Worm (Caenorhabditis elegans): Measurements from ENCODE around the gene T04G9.7.

T04G9.7 gene

DNA sequence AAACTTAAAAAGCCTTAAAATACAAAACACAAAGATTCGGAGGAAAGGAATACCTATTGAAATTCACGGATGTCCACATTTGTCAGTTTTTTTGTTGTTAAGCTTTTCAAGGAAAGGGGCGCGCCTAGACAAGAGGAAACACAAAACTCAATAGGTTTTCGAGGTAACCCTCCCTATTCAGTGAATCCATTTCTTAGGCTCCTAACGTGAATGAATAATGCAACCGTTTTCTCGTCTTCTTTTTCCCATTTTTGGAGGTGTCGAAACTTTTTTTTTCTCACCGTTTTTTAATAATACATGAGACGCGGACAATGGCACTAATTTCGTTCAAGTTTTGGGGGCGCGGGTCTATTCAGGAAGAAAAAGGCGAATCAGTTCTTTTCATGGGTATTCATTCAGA lies 33.6 kb upstream of the T04G9.7 start:
- TF ChIP-seq pax-1 (tag; optimal IDR thresholded peaks at IDR 0.05) (no peak), ceh-31 (tag; optimal IDR thresholded peaks at IDR 0.05) (peak; percentile 51)

- TF ChIP-seq madf-2 (tag; optimal IDR thresholded peaks at IDR 0.05), result no peak
- no peak for TF ChIP-seq odd-2 (tag; optimal IDR thresholded peaks at IDR 0.05)
- no peak for TF ChIP-seq sox-4 (tag; optimal IDR thresholded peaks at IDR 0.05)
Observed at ce11 chrX:748319-748718, 22.3 kb upstream of the T04G9.7 start.

DNA sequence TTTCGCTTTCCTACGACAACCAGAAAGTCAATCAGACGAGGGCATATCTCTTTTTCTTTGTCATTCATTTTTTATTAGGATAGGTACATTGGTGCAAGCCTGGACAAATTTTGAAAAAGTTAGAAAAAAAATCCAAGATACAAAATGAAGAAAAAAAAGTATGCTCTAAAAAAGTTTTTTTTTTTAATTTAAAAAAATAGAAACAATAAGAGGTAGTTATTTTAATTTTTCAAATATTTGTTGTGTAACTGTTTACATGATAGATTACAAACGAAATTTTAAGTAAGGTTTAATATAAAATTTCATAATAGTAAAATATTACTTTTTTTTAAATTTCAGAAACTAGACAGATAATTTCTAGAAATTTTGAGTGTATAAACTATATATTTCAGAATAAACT lies 11.0 kb upstream of the T04G9.7 start, which contains the start of gene aex-3:
Gene aex-3, minus strand, starts transcription at position 101 of the 400 bp plus-strand sequence.
- no peak for TF ChIP-seq ceh-45 (GFP tag; IDR thresholded peaks at IDR 0.05)

- TF ChIP-seq hlh-15 (tag; optimal IDR thresholded peaks at IDR 0.05) (no peak), ceh-31 (tag; optimal IDR thresholded peaks at IDR 0.05) (peak; percentile 9), hlh-8 (tag; optimal IDR thresholded peaks at IDR 0.05) (no peak), ceh-6 (GFP tag; optimal IDR thresholded peaks at IDR 0.05) (no peak), sox-2 (GFP tag; IDR thresholded peaks at IDR 0.05) (no peak), unc-86 (tag; optimal IDR thresholded peaks at IDR 0.05) (peak; percentile 60), fkh-10 (GFP tag; optimal IDR thresholded peaks at IDR 0.05) (no peak), ceh-30 (tag; optimal IDR thresholded peaks at IDR 0.05) (no peak), T23F11.4 (GFP tag; optimal IDR thresholded peaks at IDR 0.05) (no peak), unc-55 (GFP tag; optimal IDR thresholded peaks at IDR 0.05) (no peak), elt-4 (tag; optimal IDR thresholded peaks at IDR 0.05) (no peak), C38D4.7 (GFP tag; optimal IDR thresholded peaks at IDR 0.05) (no peak), nfya-1 (tag; optimal IDR thresholded peaks at IDR 0.05) (peak; percentile 38), K09A11.1 (tag; optimal IDR thresholded peaks at IDR 0.05; ENCODE audit: insufficient read depth) (no peak), ama-1 (optimal IDR thresholded peaks at IDR 0.05) (no peak), C08G9.2 (tag; optimal IDR thresholded peaks at IDR 0.05) (no peak), ceh-48 (tag; optimal IDR thresholded peaks at IDR 0.05) (peak; percentile 40), nhr-11 (tag; optimal IDR thresholded peaks at IDR 0.05) (no peak), sox-4 (tag; optimal IDR thresholded peaks at IDR 0.05) (peak; percentile 20), Y22D7AL.16 (tag; optimal IDR thresholded peaks at IDR 0.05) (no peak), ceh-19 (GFP tag; optimal IDR thresholded peaks at IDR 0.05) (peak; percentile 9), K02D7.2 (tag; optimal IDR thresholded peaks at IDR 0.05) (no peak), unc-42 (tag; optimal IDR thresholded peaks at IDR 0.05) (peak; percentile 42), fkh-6 (tag; optimal IDR thresholded peaks at IDR 0.05) (no peak), tbx-2 (tag; optimal IDR thresholded peaks at IDR 0.05) (no peak)
Observed at ce11 chrX:760579-760978, 10.1 kb upstream of the T04G9.7 start.

DNA sequence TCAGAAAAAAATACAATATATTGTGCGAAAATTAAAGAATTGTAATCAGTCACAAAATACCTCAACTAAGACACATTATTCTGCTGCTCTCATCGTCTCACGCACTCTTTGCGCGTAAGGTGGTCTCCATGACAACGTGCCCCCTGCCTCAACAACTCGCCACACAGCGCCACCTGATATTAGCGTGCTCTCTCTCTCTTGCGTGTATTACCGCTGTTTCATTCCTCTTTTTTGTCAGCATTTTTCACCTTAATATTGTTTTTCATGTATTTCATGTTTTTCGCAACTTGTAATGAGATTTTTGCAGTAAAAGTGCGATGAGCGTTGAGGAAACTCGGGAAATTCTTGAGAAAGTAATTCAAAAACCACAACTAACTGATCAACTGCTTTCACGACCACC lies 7.2 kb upstream of the T04G9.7 start, which contains the start of gene dyf-11:
Gene dyf-11, plus strand, starts transcription at position 301 of the 400 bp plus-strand sequence.
- peak; percentile 2 for TF ChIP-seq ceh-14 (tag; optimal IDR thresholded peaks at IDR 0.05)
- no peak for TF ChIP-seq hlh-6 (tag; optimal IDR thresholded peaks at IDR 0.05)

- TF ChIP-seq ceh-19 (GFP tag; optimal IDR thresholded peaks at IDR 0.05), result no peak
- TF ChIP-seq fkh-6 (tag; optimal IDR thresholded peaks at IDR 0.05), result no peak
- peak; percentile 89 for TF ChIP-seq tbx-2 (tag; optimal IDR thresholded peaks at IDR 0.05)
- TF ChIP-seq hlh-6 (tag; optimal IDR thresholded peaks at IDR 0.05), result no peak
- peak; percentile 76 for TF ChIP-seq hlh-30 (tag; optimal IDR thresholded peaks at IDR 0.05; ENCODE audit: insufficient read depth)
- TF ChIP-seq hlh-13 (GFP tag; optimal IDR thresholded peaks at IDR 0.05), result no peak
- peak; percentile 18 for TF ChIP-seq pqm-1 (tag; optimal IDR thresholded peaks at IDR 0.05)
- peak; percentile 83 for TF ChIP-seq ceh-31 (tag; optimal IDR thresholded peaks at IDR 0.05)
- no peak for TF ChIP-seq dmd-4 (tag; optimal IDR thresholded peaks at IDR 0.05; ENCODE audit: borderline replicate concordance)
- no peak for TF ChIP-seq ama-1 (optimal IDR thresholded peaks at IDR 0.05)
- TF ChIP-seq zip-5 (tag; optimal IDR thresholded peaks at IDR 0.05), result no peak
- TF ChIP-seq sox-4 (tag; optimal IDR thresholded peaks at IDR 0.05), result no peak
- TF ChIP-seq odd-2 (tag; optimal IDR thresholded peaks at IDR 0.05), result no peak
- TF ChIP-seq ceh-18 (tag; optimal IDR thresholded peaks at IDR 0.05), result peak; percentile 62
- no peak for TF ChIP-seq nhr-11 (tag; optimal IDR thresholded peaks at IDR 0.05)
- no peak for TF ChIP-seq lim-6 (tag; optimal IDR thresholded peaks at IDR 0.05)
- peak; percentile 25 for TF ChIP-seq ceh-22 (tag; optimal IDR thresholded peaks at IDR 0.05)
- TF ChIP-seq ref-2 (tag; optimal IDR thresholded peaks at IDR 0.05), result peak; percentile 90
- no peak for TF ChIP-seq ceh-45 (GFP tag; IDR thresholded peaks at IDR 0.05)
- TF ChIP-seq pag-3 (tag; optimal IDR thresholded peaks at IDR 0.05; ENCODE audit: borderline replicate concordance), result no peak
- TF ChIP-seq che-1 (tag; optimal IDR thresholded peaks at IDR 0.05), result no peak
- TF ChIP-seq dve-1 (tag; optimal IDR thresholded peaks at IDR 0.05), result peak; percentile 64
Observed at ce11 chrX:768061-768646, 2.5 kb upstream of the T04G9.7 start, which contains the start of the genes trap-2 and ile-2. trap-2 (minus strand) TSS chrX:768069. ile-2 (plus strand) TSS chrX:768596.
